Fruit fly (Drosophila melanogaster) whole organism, embryonic: ENCODE measurements around the gene CG10383.
A peak's percentile ranks its signal among the peaks of the same experiment; 100 is the strongest.

Source experiments
- Aef1 ChIP-seq: fragments of 200-800 bp; sonication (Bioruptor generic); IDR thresholded peaks from 3 replicates; pipeline ENCODE4 v1.3.6; 2022; ENCODE audit warnings: missing biosample characterization, missing genetic modification characterization
- Asciz ChIP-seq: fragments of 200-800 bp; sonication (Bioruptor generic); optimal IDR thresholded peaks from 2 replicates; lab custom pipeline; 2017; ENCODE audit warnings: missing biosample characterization, mild to moderate bottlenecking, missing genetic modification characterization, missing genetic modification reagents
- Bgb ChIP-seq: fragments of 200-800 bp; sonication (Bioruptor generic); IDR thresholded peaks from 2 replicates; pipeline ENCODE4 v1.3.6; 2022; ENCODE audit warnings: missing biosample characterization, missing genetic modification characterization; ENCODE audit not compliant: partially characterized antibody
- CG10147 ChIP-seq: fragments of 200-800 bp; sonication (Bioruptor generic); optimal IDR thresholded peaks from 2 replicates; lab custom pipeline; 2019; ENCODE audit warnings: missing biosample characterization, mild to moderate bottlenecking, missing genetic modification characterization, moderate library complexity
- CG10431 ChIP-seq: fragments of 200-800 bp; sonication (Bioruptor generic); optimal IDR thresholded peaks from 3 replicates; lab custom pipeline; 2018; ENCODE audit warnings: missing biosample characterization, mild to moderate bottlenecking, missing genetic modification characterization
- CG10543 ChIP-seq: fragments of 200-800 bp; sonication (Bioruptor generic); optimal IDR thresholded peaks from 3 replicates; lab custom pipeline; 2017; ENCODE audit warnings: missing biosample characterization, mild to moderate bottlenecking, missing genetic modification characterization, moderate library complexity
- CG12659 ChIP-seq: fragments of 200-800 bp; sonication (Bioruptor generic); optimal IDR thresholded peaks from 3 replicates; lab custom pipeline; 2017; ENCODE audit warnings: mild to moderate bottlenecking, missing biosample characterization, missing genetic modification reagents, missing genetic modification characterization
- CG15514 ChIP-seq: fragments of 200-800 bp; sonication (Bioruptor generic); optimal IDR thresholded peaks from 3 replicates; lab custom pipeline; 2017; ENCODE audit warnings: missing biosample characterization, missing genetic modification characterization, mild to moderate bottlenecking, moderate library complexity, missing genetic modification reagents
- CG1602 ChIP-seq: fragments of 200-800 bp; sonication (Bioruptor generic); optimal IDR thresholded peaks from 3 replicates; lab custom pipeline; 2016; ENCODE audit warnings: missing biosample characterization, missing genetic modification characterization
- CG17328 ChIP-seq: fragments of 200-800 bp; sonication (Bioruptor generic); IDR thresholded peaks from 2 replicates; pipeline ENCODE4 v1.3.6; 2022; ENCODE audit warnings: missing biosample characterization, missing genetic modification characterization
- CG17568 ChIP-seq: fragments of 200-800 bp; sonication (Bioruptor generic); optimal IDR thresholded peaks from 2 replicates; lab custom pipeline; 2018; ENCODE audit warnings: missing biosample characterization, mild to moderate bottlenecking, missing genetic modification characterization, moderate library complexity
- CG1792 ChIP-seq: fragments of 200-800 bp; sonication (Bioruptor generic); optimal IDR thresholded peaks from 2 replicates; lab custom pipeline; 2016; ENCODE audit warnings: missing biosample characterization, missing genetic modification characterization
- CG18262 ChIP-seq: fragments of 200-800 bp; optimal IDR thresholded peaks from 3 replicates; lab custom pipeline; 2019; ENCODE audit warnings: missing biosample characterization, mild to moderate bottlenecking, missing genetic modification characterization, moderate library complexity
- CG31365 ChIP-seq: fragments of 200-800 bp; sonication (Bioruptor generic); optimal IDR thresholded peaks from 2 replicates; lab custom pipeline; 2018; ENCODE audit warnings: missing biosample characterization, mild to moderate bottlenecking, missing genetic modification characterization
- CG34422 ChIP-seq: fragments of 200-800 bp; sonication (Bioruptor generic); IDR thresholded peaks from 3 replicates; pipeline ENCODE4 v1.3.6; 2022; ENCODE audit warnings: missing biosample characterization, missing genetic modification characterization
- CG4404 ChIP-seq: fragments of 200-800 bp; sonication (Bioruptor generic); IDR thresholded peaks from 2 replicates; pipeline ENCODE4 v1.3.6; 2022; ENCODE audit warnings: missing biosample characterization, missing genetic modification characterization
- CG6791 ChIP-seq: fragments of 200-800 bp; sonication (Bioruptor generic); IDR thresholded peaks from 3 replicates; pipeline ENCODE4 v1.3.6; 2022; ENCODE audit warnings: missing biosample characterization, missing genetic modification characterization; ENCODE audit not compliant: partially characterized antibody
- CG6813 ChIP-seq: fragments of 200-800 bp; sonication (Bioruptor generic); optimal IDR thresholded peaks from 2 replicates; lab custom pipeline; 2017; ENCODE audit warnings: missing biosample characterization, missing genetic modification characterization, mild to moderate bottlenecking, moderate library complexity, missing genetic modification reagents
- CG7928 ChIP-seq: fragments of 200-800 bp; sonication (Bioruptor generic); optimal IDR thresholded peaks from 2 replicates; lab custom pipeline; 2017; ENCODE audit warnings: missing biosample characterization, mild to moderate bottlenecking, missing genetic modification characterization
- CG9609 ChIP-seq: fragments of 200-800 bp; sonication (Bioruptor generic); optimal IDR thresholded peaks from 3 replicates; lab custom pipeline; 2016; ENCODE audit warnings: missing biosample characterization, missing genetic modification characterization
- Dfd ChIP-seq, 2 experiments: fragments of >200 bp; optimal IDR thresholded peaks; 2 replicates each; lab custom pipeline; 2017; ENCODE audit warnings: missing biosample characterization in 2 of 2, missing genetic modification characterization in 2 of 2
- Fer1 ChIP-seq: fragments of 200-800 bp; sonication (Bioruptor generic); optimal IDR thresholded peaks from 2 replicates; lab custom pipeline; 2017; ENCODE audit warnings: missing biosample characterization, mild to moderate bottlenecking, missing genetic modification characterization
- HLH54F ChIP-seq: fragments of 200-800 bp; sonication (Bioruptor generic); optimal IDR thresholded peaks from 3 replicates; lab custom pipeline; 2016; ENCODE audit warnings: missing biosample characterization, missing genetic modification characterization
- Hr39 ChIP-seq: fragments of >200 bp; optimal IDR thresholded peaks from 2 replicates; lab custom pipeline; 2017
- Jarid2 ChIP-seq: fragments of 200-800 bp; sonication (Bioruptor generic); optimal IDR thresholded peaks from 3 replicates; lab custom pipeline; 2017; ENCODE audit warnings: mild to moderate bottlenecking, missing biosample characterization, missing genetic modification reagents, missing genetic modification characterization
- Mad ChIP-seq: fragments of 200-800 bp; sonication (Bioruptor generic); optimal IDR thresholded peaks from 2 replicates; lab custom pipeline; 2016; ENCODE audit warnings: missing biosample characterization, missing genetic modification characterization
- NC2β ChIP-seq: fragments of 200-800 bp; sonication (Bioruptor generic); optimal IDR thresholded peaks from 2 replicates; lab custom pipeline; 2016; ENCODE audit warnings: missing biosample characterization, missing genetic modification characterization
- NFAT ChIP-seq: fragments of 200-800 bp; sonication (Bioruptor generic); IDR thresholded peaks from 2 replicates; pipeline ENCODE4 v1.3.6; 2022; ENCODE audit warnings: missing biosample characterization, missing genetic modification characterization
- NfI ChIP-seq: fragments of 200-800 bp; sonication (Bioruptor generic); optimal IDR thresholded peaks from 3 replicates; lab custom pipeline; 2018; ENCODE audit warnings: missing biosample characterization, mild to moderate bottlenecking, missing genetic modification characterization, moderate library complexity
- Ssrp ChIP-seq: fragments of 200-800 bp; sonication (Bioruptor generic); optimal IDR thresholded peaks from 2 replicates; lab custom pipeline; 2018; ENCODE audit warnings: missing biosample characterization, mild to moderate bottlenecking, missing genetic modification characterization, moderate library complexity
- YL-1 ChIP-seq: fragments of 200-800 bp; sonication (Bioruptor generic); optimal IDR thresholded peaks from 3 replicates; lab custom pipeline; 2017; ENCODE audit warnings: missing biosample characterization, mild to moderate bottlenecking, missing genetic modification characterization
- ab ChIP-seq: fragments of 200-800 bp; sonication (Bioruptor generic); optimal IDR thresholded peaks from 2 replicates; lab custom pipeline; 2016; ENCODE audit warnings: missing biosample characterization, missing genetic modification characterization
- aop ChIP-seq: fragments of 200-800 bp; sonication (Bioruptor generic); IDR thresholded peaks from 2 replicates; pipeline ENCODE4 v1.3.6; 2022; ENCODE audit warnings: missing biosample characterization, missing genetic modification characterization
- bsh ChIP-seq, 2 experiments: fragments of 200-800 bp; sonication (Bioruptor generic); optimal IDR thresholded peaks; 2 replicates each; lab custom pipeline; 2017 to 2018; ENCODE audit warnings: mild to moderate bottlenecking in 2 of 2, missing biosample characterization in 2 of 2, missing genetic modification characterization in 2 of 2, moderate library complexity in 1 of 2
- dm ChIP-seq: fragments of 200-800 bp; sonication (Bioruptor generic); optimal IDR thresholded peaks from 3 replicates; lab custom pipeline; 2016; ENCODE audit warnings: missing biosample characterization, missing genetic modification characterization
- dmrt99B ChIP-seq: fragments of 200-800 bp; sonication (Bioruptor generic); optimal IDR thresholded peaks from 2 replicates; lab custom pipeline; 2018; ENCODE audit warnings: missing biosample characterization, mild to moderate bottlenecking, missing genetic modification characterization, moderate library complexity
- fd102C ChIP-seq: fragments of 200-800 bp; sonication (Bioruptor generic); optimal IDR thresholded peaks from 2 replicates; lab custom pipeline; 2018; ENCODE audit warnings: missing biosample characterization, mild to moderate bottlenecking, missing genetic modification characterization, moderate library complexity
- fd96Cb ChIP-seq: fragments of 200-800 bp; sonication (Bioruptor generic); optimal IDR thresholded peaks from 2 replicates; lab custom pipeline; 2018; ENCODE audit warnings: missing biosample characterization, mild to moderate bottlenecking, missing genetic modification characterization, moderate library complexity
- fru ChIP-seq: fragments of >200 bp; optimal IDR thresholded peaks from 2 replicates; lab custom pipeline; 2017
- gsb-n ChIP-seq: fragments of 200-800 bp; sonication (Bioruptor generic); optimal IDR thresholded peaks from 3 replicates; lab custom pipeline; 2018; ENCODE audit warnings: missing biosample characterization, mild to moderate bottlenecking, missing genetic modification characterization
- hb ChIP-seq: fragments of 200-800 bp; sonication (Bioruptor generic); IDR thresholded peaks from 3 replicates; pipeline ENCODE4 v1.3.6; 2022; ENCODE audit warnings: missing biosample characterization, missing genetic modification characterization; ENCODE audit not compliant: partially characterized antibody
- hth ChIP-seq: fragments of >200 bp; optimal IDR thresholded peaks from 2 replicates; lab custom pipeline; 2017; ENCODE audit warnings: inconsistent platforms
- lbe ChIP-seq: fragments of 200-800 bp; sonication (Bioruptor generic); optimal IDR thresholded peaks from 2 replicates; lab custom pipeline; 2016; ENCODE audit warnings: missing biosample characterization, mild to moderate bottlenecking, missing genetic modification characterization
- lilli ChIP-seq: fragments of 200-800 bp; sonication (Bioruptor generic); optimal IDR thresholded peaks from 3 replicates; lab custom pipeline; 2016; ENCODE audit warnings: missing biosample characterization, missing genetic modification characterization
- mam ChIP-seq: fragments of 200-800 bp; sonication (Bioruptor generic); optimal IDR thresholded peaks from 3 replicates; lab custom pipeline; 2016; ENCODE audit warnings: missing biosample characterization, missing genetic modification characterization
- pb ChIP-seq: fragments of 200-800 bp; sonication (Bioruptor generic); optimal IDR thresholded peaks from 3 replicates; lab custom pipeline; 2016; ENCODE audit warnings: missing biosample characterization, missing genetic modification characterization
- scrt ChIP-seq: fragments of 200-800 bp; sonication (Bioruptor generic); optimal IDR thresholded peaks from 2 replicates; lab custom pipeline; 2018; ENCODE audit warnings: missing biosample characterization, mild to moderate bottlenecking, missing genetic modification characterization, moderate library complexity
- sna ChIP-seq: fragments of 200-800 bp; sonication (Bioruptor generic); IDR thresholded peaks from 2 replicates; pipeline ENCODE4 v1.3.6; 2022; ENCODE audit warnings: missing biosample characterization, missing genetic modification characterization; ENCODE audit not compliant: partially characterized antibody
- tll ChIP-seq, 2 experiments: fragments of 200-800 bp in 1 of 2; fragments of >200 bp in 1 of 2; sonication (Bioruptor generic) in 1 of 2; optimal IDR thresholded peaks; 2 replicates each; lab custom pipeline; 2017 to 2019; ENCODE audit warnings: missing biosample characterization in 2 of 2, missing genetic modification characterization in 2 of 2, mild to moderate bottlenecking in 1 of 2, moderate library complexity in 1 of 2
- wdn ChIP-seq: fragments of 200-800 bp; sonication (Bioruptor generic); IDR thresholded peaks from 2 replicates; pipeline ENCODE4 v1.3.6; 2022; ENCODE audit warnings: missing biosample characterization, missing genetic modification characterization

Gene CG10383

dm6 chr2L:18717365-18718011 is 22.1 kb upstream of the CG10383 start (continued):
- no peak for TF ChIP-seq Ssrp
- TF ChIP-seq pb = no peak
- TF ChIP-seq mam = no peak
- TF ChIP-seq fd102C = no peak
- TF ChIP-seq CG1792 = no peak
- TF ChIP-seq CG10431 (GFP tag; lab: Kevin White, UChicago) = no peak
- no peak for TF ChIP-seq wdn (GFP tag; lab: Robert Waterston, UW)
- TF ChIP-seq Jarid2 (GFP tag; lab: Kevin White, UChicago) = peak; percentile 2
- no peak for TF ChIP-seq dm (GFP tag; lab: Kevin White, UChicago)
- TF ChIP-seq CG9609 (GFP tag; lab: Kevin White, UChicago) = no peak
- TF ChIP-seq NfI (GFP tag; lab: Kevin White, UChicago) = no peak
- no peak for TF ChIP-seq fd96Cb (tag; lab: Kevin White, UChicago)
- TF ChIP-seq CG1602 = no peak
- no peak for TF ChIP-seq scrt (GFP tag; lab: Kevin White, UChicago)
- TF ChIP-seq CG6813 = peak; percentile 51
- TF ChIP-seq lilli = no peak
- no peak for TF ChIP-seq Bgb (GFP tag; lab: Robert Waterston, UW)
- TF ChIP-seq NFAT (GFP tag; lab: Robert Waterston, UW) = no peak
- no peak for TF ChIP-seq CG17568 (GFP tag; lab: Kevin White, UChicago)
- no peak for TF ChIP-seq hth (lab: Kevin White, UChicago)
- no peak for TF ChIP-seq CG6791 (GFP tag; lab: Robert Waterston, UW)
- TF ChIP-seq Hr39 (lab: Kevin White, UChicago) = no peak
- no peak for TF ChIP-seq gsb-n
- no peak for TF ChIP-seq hb (GFP tag; lab: Robert Waterston, UW)
- TF ChIP-seq CG18262 = no peak
- no peak for TF ChIP-seq CG7928 (GFP tag; lab: Kevin White, UChicago)
- TF ChIP-seq aop = 0 out of 2 replicates have a peak, but pooled peaks have one; percentile 34
- no peak for TF ChIP-seq CG34422 (GFP tag; lab: Robert Waterston, UW)
- TF ChIP-seq CG10543 (GFP tag; lab: Kevin White, UChicago) = no peak
- no peak for TF ChIP-seq CG4404 (GFP tag; lab: Robert Waterston, UW)
- peak in 1 of 2 experiments; percentile 0 for TF ChIP-seq bsh (GFP tag; optimal IDR thresholded peaks at IDR 0.05; lab: Kevin White, UChicago)
- TF ChIP-seq tll (GFP tag; optimal IDR thresholded peaks at IDR 0.05; lab: Kevin White, UChicago) = no peak
- no peak for TF ChIP-seq Mad (GFP tag; lab: Kevin White, UChicago)
- no peak for TF ChIP-seq CG31365
- no peak for TF ChIP-seq fru (lab: Kevin White, UChicago)
- TF ChIP-seq ab (GFP tag; lab: Kevin White, UChicago) = no peak
- TF ChIP-seq NC2β (GFP tag; lab: Kevin White, UChicago) = no peak
- TF ChIP-seq sna (GFP tag; lab: Robert Waterston, UW) = no peak
- TF ChIP-seq CG15514 (GFP tag; lab: Kevin White, UChicago) = no peak
- no peak for TF ChIP-seq CG17328 (GFP tag; lab: Robert Waterston, UW)
- no peak for TF ChIP-seq CG12659 (GFP tag; lab: Kevin White, UChicago)
- TF ChIP-seq Aef1 (GFP tag; lab: Robert Waterston, UW) = no peak
- no peak for TF ChIP-seq HLH54F (GFP tag; lab: Kevin White, UChicago)
- TF ChIP-seq lbe (GFP tag; lab: Kevin White, UChicago) = no peak
- no peak for TF ChIP-seq Dfd (GFP tag; optimal IDR thresholded peaks at IDR 0.05; lab: Kevin White, UChicago)
- no peak for TF ChIP-seq CG10147
- no peak for TF ChIP-seq dmrt99B (tag; lab: Kevin White, UChicago)
- TF ChIP-seq Asciz (GFP tag; lab: Kevin White, UChicago) = peak; percentile 50
- TF ChIP-seq YL-1 (GFP tag; lab: Kevin White, UChicago) = no peak
- no peak for TF ChIP-seq Fer1
